Fruit fly (Drosophila melanogaster) whole organism, embryonic: ENCODE results near the gene Mlp84B.

Source experiments
- ATbp ChIP-seq: fragments of 200-800 bp; sonication (Bioruptor generic); optimal IDR thresholded peaks from 2 replicates; lab custom pipeline; 2017; ENCODE audit warnings: missing biosample characterization, mild to moderate bottlenecking, missing genetic modification characterization, missing genetic modification reagents
- Aef1 ChIP-seq: fragments of 200-800 bp; sonication (Bioruptor generic); IDR thresholded peaks from 3 replicates; pipeline ENCODE4 v1.3.6; 2022; ENCODE audit warnings: missing biosample characterization, missing genetic modification characterization
- Atf-2 ChIP-seq: fragments of 200-800 bp; sonication (Bioruptor generic); optimal IDR thresholded peaks from 2 replicates; lab custom pipeline; 2016; ENCODE audit warnings: missing biosample characterization, missing genetic modification characterization
- C15 ChIP-seq: fragments of 200-800 bp; sonication (Bioruptor generic); IDR thresholded peaks from 3 replicates; pipeline ENCODE4 v1.3.6; 2022; ENCODE audit warnings: missing biosample characterization, missing genetic modification characterization
- CG11456 ChIP-seq: fragments of 200-800 bp; sonication (Bioruptor generic); IDR thresholded peaks from 3 replicates; pipeline ENCODE4 v1.3.6; 2022; ENCODE audit warnings: missing biosample characterization, missing genetic modification characterization
- CG11723 ChIP-seq: fragments of 200-800 bp; sonication (Bioruptor generic); optimal IDR thresholded peaks from 2 replicates; lab custom pipeline; 2017; ENCODE audit warnings: missing biosample characterization, mild to moderate bottlenecking, missing genetic modification characterization
- CG14441 ChIP-seq: fragments of 200-800 bp; sonication (Bioruptor generic); IDR thresholded peaks from 2 replicates; pipeline ENCODE4 v1.3.6; 2022; ENCODE audit warnings: missing biosample characterization, missing genetic modification characterization
- CG14710 ChIP-seq: fragments of 200-800 bp; sonication (Bioruptor generic); optimal IDR thresholded peaks from 3 replicates; lab custom pipeline; 2019; ENCODE audit warnings: missing biosample characterization, mild to moderate bottlenecking, missing genetic modification characterization, moderate library complexity
- CG15514 ChIP-seq: fragments of 200-800 bp; sonication (Bioruptor generic); optimal IDR thresholded peaks from 3 replicates; lab custom pipeline; 2017; ENCODE audit warnings: missing biosample characterization, missing genetic modification characterization, mild to moderate bottlenecking, moderate library complexity, missing genetic modification reagents
- CG17568 ChIP-seq: fragments of 200-800 bp; sonication (Bioruptor generic); optimal IDR thresholded peaks from 2 replicates; lab custom pipeline; 2018; ENCODE audit warnings: missing biosample characterization, mild to moderate bottlenecking, missing genetic modification characterization, moderate library complexity
- CG18599 ChIP-seq: fragments of 200-800 bp; sonication (Bioruptor generic); optimal IDR thresholded peaks from 3 replicates; lab custom pipeline; 2017; ENCODE audit warnings: missing biosample characterization, missing genetic modification characterization, mild to moderate bottlenecking, moderate library complexity, missing genetic modification reagents
- CG2120 ChIP-seq: fragments of 200-800 bp; sonication (Bioruptor generic); optimal IDR thresholded peaks from 3 replicates; lab custom pipeline; 2016; ENCODE audit warnings: missing biosample characterization, missing genetic modification characterization
- CG2889 ChIP-seq: fragments of 200-800 bp; sonication (Bioruptor generic); IDR thresholded peaks from 3 replicates; pipeline ENCODE4 v1.3.6; 2022; ENCODE audit warnings: missing biosample characterization, missing genetic modification characterization
- CG30431 ChIP-seq: fragments of 200-800 bp; sonication (Bioruptor generic); optimal IDR thresholded peaks from 2 replicates; lab custom pipeline; 2017; ENCODE audit warnings: missing biosample characterization, missing genetic modification characterization
- CG6765 ChIP-seq: fragments of 200-800 bp; sonication (Bioruptor generic); optimal IDR thresholded peaks from 3 replicates; lab custom pipeline; 2017; ENCODE audit warnings: missing biosample characterization, mild to moderate bottlenecking, missing genetic modification characterization
- CG6791 ChIP-seq: fragments of 200-800 bp; sonication (Bioruptor generic); IDR thresholded peaks from 3 replicates; pipeline ENCODE4 v1.3.6; 2022; ENCODE audit warnings: missing biosample characterization, missing genetic modification characterization; ENCODE audit not compliant: partially characterized antibody
- CG6813 ChIP-seq: fragments of 200-800 bp; sonication (Bioruptor generic); optimal IDR thresholded peaks from 2 replicates; lab custom pipeline; 2017; ENCODE audit warnings: missing biosample characterization, missing genetic modification characterization, mild to moderate bottlenecking, moderate library complexity, missing genetic modification reagents
- CG6854 ChIP-seq: fragments of 200-800 bp; sonication (Bioruptor generic); optimal IDR thresholded peaks from 3 replicates; lab custom pipeline; 2017; ENCODE audit warnings: missing biosample characterization, mild to moderate bottlenecking, missing genetic modification characterization
- CG7928 ChIP-seq: fragments of 200-800 bp; sonication (Bioruptor generic); optimal IDR thresholded peaks from 2 replicates; lab custom pipeline; 2017; ENCODE audit warnings: missing biosample characterization, mild to moderate bottlenecking, missing genetic modification characterization
- CG8290 ChIP-seq, 3 experiments: fragments of 200-800 bp; sonication (Bioruptor generic); optimal IDR thresholded peaks; 2 replicates each; lab custom pipeline; 2016 to 2019; ENCODE audit warnings: missing biosample characterization in 3 of 3, missing genetic modification characterization in 3 of 3, mild to moderate bottlenecking in 2 of 3, moderate library complexity in 1 of 3
- CG8478 ChIP-seq: fragments of >200 bp; optimal IDR thresholded peaks from 2 replicates; lab custom pipeline; 2018
- CkIIα-i1 ChIP-seq: fragments of 200-800 bp; sonication (Bioruptor generic); IDR thresholded peaks from 2 replicates; pipeline ENCODE4 v1.3.6; 2022; ENCODE audit warnings: missing biosample characterization, missing genetic modification characterization
- Ets97D ChIP-seq: fragments of 200-800 bp; sonication (Bioruptor generic); optimal IDR thresholded peaks from 3 replicates; lab custom pipeline; 2016; ENCODE audit warnings: missing biosample characterization, missing genetic modification characterization
- Hmx ChIP-seq: fragments of 200-800 bp; sonication (Bioruptor generic); optimal IDR thresholded peaks from 2 replicates; lab custom pipeline; 2016; ENCODE audit warnings: missing biosample characterization, missing genetic modification characterization
- Myb ChIP-seq: fragments of 200-800 bp; sonication (Bioruptor generic); optimal IDR thresholded peaks from 2 replicates; lab custom pipeline; 2016; ENCODE audit warnings: missing biosample characterization, missing genetic modification characterization
- PHDP ChIP-seq: fragments of 200-800 bp; sonication (Bioruptor generic); optimal IDR thresholded peaks from 3 replicates; lab custom pipeline; 2018; ENCODE audit warnings: missing biosample characterization, mild to moderate bottlenecking, missing genetic modification characterization, moderate library complexity
- Trl ChIP-seq, 3 experiments: fragments of >200 bp in 2 of 3; fragments of 200-800 bp in 1 of 3; sonication (Bioruptor generic) in 1 of 3; optimal IDR thresholded peaks; 2 replicates in 1 of 3; 3 replicates in 2 of 3; lab custom pipeline; 2016 to 2017; ENCODE audit warnings: missing biosample characterization in 1 of 3, missing genetic modification characterization in 1 of 3
- ato ChIP-seq: fragments of 200-800 bp; sonication (Bioruptor generic); IDR thresholded peaks from 2 replicates; pipeline ENCODE4 v1.3.6; 2022; ENCODE audit warnings: missing biosample characterization, missing genetic modification characterization; ENCODE audit not compliant: partially characterized antibody
- az2 ChIP-seq: fragments of 200-800 bp; sonication (Bioruptor generic); optimal IDR thresholded peaks from 3 replicates; lab custom pipeline; 2016; ENCODE audit warnings: missing biosample characterization, missing genetic modification characterization
- bab2 ChIP-seq: fragments of 200-800 bp; sonication (Bioruptor generic); optimal IDR thresholded peaks from 2 replicates; lab custom pipeline; 2016; ENCODE audit warnings: missing biosample characterization, missing genetic modification characterization
- cad ChIP-seq: fragments of >200 bp; optimal IDR thresholded peaks from 2 replicates; lab custom pipeline; 2017; ENCODE audit warnings: missing biosample characterization, missing genetic modification characterization
- chn ChIP-seq: fragments of 200-800 bp; sonication (Bioruptor generic); optimal IDR thresholded peaks from 2 replicates; lab custom pipeline; 2016; ENCODE audit warnings: missing biosample characterization, missing genetic modification characterization
- crc ChIP-seq: fragments of 200-800 bp; sonication (Bioruptor generic); optimal IDR thresholded peaks from 2 replicates; lab custom pipeline; 2016; ENCODE audit warnings: missing biosample characterization, missing genetic modification characterization
- crol ChIP-seq: fragments of 200-800 bp; sonication (Bioruptor generic); IDR thresholded peaks from 2 replicates; pipeline ENCODE4 v1.3.6; 2022; ENCODE audit warnings: missing biosample characterization, missing genetic modification characterization
- cwo ChIP-seq: fragments of 200-800 bp; sonication (Bioruptor generic); optimal IDR thresholded peaks from 3 replicates; lab custom pipeline; 2017; ENCODE audit warnings: missing biosample characterization, missing genetic modification characterization, mild to moderate bottlenecking, moderate library complexity, missing genetic modification reagents
- da ChIP-seq: fragments of 200-800 bp; sonication (Bioruptor generic); optimal IDR thresholded peaks from 2 replicates; lab custom pipeline; 2016; ENCODE audit warnings: missing biosample characterization, missing genetic modification characterization
- grn ChIP-seq: fragments of 200-800 bp; sonication (Bioruptor generic); optimal IDR thresholded peaks from 3 replicates; lab custom pipeline; 2017; ENCODE audit warnings: missing biosample characterization, missing genetic modification characterization
- h ChIP-seq: fragments of >200 bp; optimal IDR thresholded peaks from 2 replicates; lab custom pipeline; 2017
- jigr1 ChIP-seq: fragments of 200-800 bp; sonication (Bioruptor generic); IDR thresholded peaks from 3 replicates; pipeline ENCODE4 v1.3.6; 2022; ENCODE audit warnings: missing biosample characterization, missing genetic modification characterization
- lbe ChIP-seq: fragments of 200-800 bp; sonication (Bioruptor generic); optimal IDR thresholded peaks from 2 replicates; lab custom pipeline; 2016; ENCODE audit warnings: missing biosample characterization, mild to moderate bottlenecking, missing genetic modification characterization
- lilli ChIP-seq: fragments of 200-800 bp; sonication (Bioruptor generic); optimal IDR thresholded peaks from 3 replicates; lab custom pipeline; 2016; ENCODE audit warnings: missing biosample characterization, missing genetic modification characterization
- lmd ChIP-seq: fragments of 200-800 bp; sonication (Bioruptor generic); IDR thresholded peaks from 2 replicates; pipeline ENCODE4 v1.3.6; 2022; ENCODE audit warnings: missing biosample characterization, missing genetic modification characterization
- nerfin-1 ChIP-seq: fragments of 200-800 bp; sonication (Bioruptor generic); optimal IDR thresholded peaks from 3 replicates; lab custom pipeline; 2019; ENCODE audit warnings: missing biosample characterization, mild to moderate bottlenecking, missing genetic modification characterization, moderate library complexity
- pan ChIP-seq, 4 experiments: fragments of >200 bp in 3 of 4; fragments of 200-800 bp in 1 of 4; sonication (Bioruptor generic) in 1 of 4; optimal IDR thresholded peaks in 3 of 4; IDR thresholded peaks in 1 of 4; 2 replicates each; pipeline versions ENCODE4 v1.3.6 to Lab custom; 2017 to 2022; ENCODE audit warnings: missing biosample characterization in 2 of 4, missing genetic modification characterization in 2 of 4, mixed read lengths in 1 of 4
- sim ChIP-seq: fragments of 200-800 bp; sonication (Bioruptor generic); IDR thresholded peaks from 2 replicates; pipeline ENCODE4 v1.3.6; 2022; ENCODE audit warnings: missing biosample characterization, missing genetic modification characterization
- sob ChIP-seq: fragments of 200-800 bp; sonication (Bioruptor generic); IDR thresholded peaks from 2 replicates; pipeline ENCODE4 v1.3.6; 2022; ENCODE audit warnings: missing biosample characterization, missing genetic modification characterization
- sr ChIP-seq: fragments of 200-800 bp; sonication (Bioruptor generic); IDR thresholded peaks from 3 replicates; pipeline ENCODE4 v1.3.6; 2022; ENCODE audit warnings: missing biosample characterization, missing genetic modification characterization
- stc ChIP-seq: fragments of 200-800 bp; sonication (Bioruptor generic); IDR thresholded peaks from 2 replicates; pipeline ENCODE4 v1.3.6; 2022; ENCODE audit warnings: missing biosample characterization, missing genetic modification characterization
- tap ChIP-seq: fragments of 200-800 bp; optimal IDR thresholded peaks from 3 replicates; lab custom pipeline; 2019; ENCODE audit warnings: missing biosample characterization, mild to moderate bottlenecking, missing genetic modification characterization, moderate library complexity
- unc-4 ChIP-seq: fragments of 200-800 bp; sonication (Bioruptor generic); IDR thresholded peaks from 2 replicates; pipeline ENCODE4 v1.3.6; 2022; ENCODE audit warnings: missing biosample characterization, missing genetic modification characterization; ENCODE audit not compliant: partially characterized antibody

The Mlp84B gene

DNA sequence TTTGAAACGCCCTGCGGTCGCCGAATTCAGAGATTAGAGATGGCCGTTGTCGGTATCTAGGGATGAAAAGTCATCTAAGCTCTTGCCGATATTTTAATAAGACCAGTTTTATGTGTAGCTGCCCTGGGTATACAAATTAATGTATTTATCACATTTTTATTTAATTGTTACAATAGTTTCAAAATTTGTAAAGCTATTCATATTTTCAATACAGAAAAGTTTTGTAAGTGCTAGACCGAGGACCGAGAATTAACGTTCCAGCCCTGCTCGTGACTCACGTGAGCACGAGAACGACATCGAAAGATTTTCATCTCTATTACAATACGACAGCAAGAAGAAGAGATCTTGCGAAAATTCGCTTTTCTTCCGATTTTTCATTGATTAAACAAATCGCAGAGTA, 50.4 kb downstream of the Mlp84B start, which contains the start of the genes CG1105 and CG1965 (continued):
- TF ChIP-seq grn (GFP tag; lab: Kevin White, UChicago) (peak; percentile 62), Aef1 (GFP tag; lab: Robert Waterston, UW) (peak; percentile 95), crol (GFP tag; lab: Robert Waterston, UW) (peak; percentile 39; the same call in 1 of the 2 replicates), cwo (GFP tag; lab: Kevin White, UChicago) (peak; percentile 84), CG18599 (GFP tag; lab: Kevin White, UChicago) (peak; percentile 90), CG11456 (GFP tag; lab: Robert Waterston, UW) (peak; percentile 93), nerfin-1 (tag; lab: Kevin White, UChicago) (peak; percentile 83), lbe (GFP tag; lab: Kevin White, UChicago) (peak; percentile 83), C15 (peak; percentile 80), sob (GFP tag; lab: Robert Waterston, UW) (peak; percentile 97), Myb (GFP tag; lab: Kevin White, UChicago) (peak; percentile 83), chn (peak; percentile 97), lilli (GFP tag; lab: Kevin White, UChicago) (peak; percentile 98), CG11723 (GFP tag; lab: Kevin White, UChicago) (peak; percentile 83), CG6791 (GFP tag; lab: Robert Waterston, UW) (peak; percentile 94), CG8290 (GFP tag; optimal IDR thresholded peaks at IDR 0.05; lab: Kevin White, UChicago) (peak; percentile 91), CG8290 (tag; optimal IDR thresholded peaks at IDR 0.05; lab: Kevin White, UChicago) (peak; percentile 83), Ets97D (GFP tag; lab: Kevin White, UChicago) (peak; percentile 93), CG2120 (peak; percentile 98), CG6813 (GFP tag; lab: Kevin White, UChicago) (peak; percentile 53), CG17568 (GFP tag; lab: Kevin White, UChicago) (peak; percentile 69), CG7928 (GFP tag; lab: Kevin White, UChicago) (peak; percentile 99), pan (optimal IDR thresholded peaks at IDR 0.05; lab: Kevin White, UChicago) (no peak), pan (GFP tag; optimal IDR thresholded peaks at IDR 0.05 in 1 of 2, IDR thresholded peaks at IDR 0.05 in 1 of 2) (peak in 1 of 2 experiments; percentile 93), sim (GFP tag; lab: Robert Waterston, UW) (peak; percentile 81), PHDP (tag; lab: Kevin White, UChicago) (peak; percentile 91), unc-4 (GFP tag; lab: Robert Waterston, UW) (peak; percentile 99), crc (GFP tag; lab: Kevin White, UChicago) (peak; percentile 82), jigr1 (GFP tag; lab: Robert Waterston, UW) (peak; percentile 82; the same call in 2 of the 3 replicates), ato (peak; percentile 86), Trl (optimal IDR thresholded peaks at IDR 0.05; lab: Kevin White, UChicago) (no peak), Trl (GFP tag; optimal IDR thresholded peaks at IDR 0.05; lab: Kevin White, UChicago) (peak; percentile 95), CG6854 (GFP tag; lab: Kevin White, UChicago) (no peak), ATbp (GFP tag; lab: Kevin White, UChicago) (peak; percentile 58), az2 (peak; percentile 95), da (GFP tag; lab: Kevin White, UChicago) (peak; percentile 84), stc (GFP tag; lab: Robert Waterston, UW) (peak; percentile 83), CkIIα-i1 (peak; percentile 52; the same call in 1 of the 2 replicates), sr (no peak; the same call in 2 of the 3 replicates), cad (no peak), CG14710 (tag; lab: Kevin White, UChicago) (peak; percentile 96), lmd (GFP tag; lab: Robert Waterston, UW) (peak; percentile 93), Atf-2 (peak; percentile 89), CG2889 (peak; percentile 89), CG14441 (GFP tag; lab: Robert Waterston, UW) (peak; percentile 94), CG8478 (lab: Kevin White, UChicago) (no peak), Hmx (GFP tag; lab: Kevin White, UChicago) (peak; percentile 85), tap (tag; lab: Kevin White, UChicago) (peak; percentile 78), CG15514 (GFP tag; lab: Kevin White, UChicago) (peak; percentile 91), CG6765 (GFP tag; lab: Kevin White, UChicago) (peak; percentile 75), CG30431 (GFP tag; lab: Kevin White, UChicago) (peak; percentile 83), bab2 (GFP tag; lab: Kevin White, UChicago) (peak; percentile 96), h (lab: Kevin White, UChicago) (no peak)
